Fruit fly (Drosophila melanogaster) whole organism, embryonic: ENCODE measurements around the gene CG42758.

Experiments
- C15 ChIP-seq: fragments of 200-800 bp; sonication (Bioruptor generic); IDR thresholded peaks from 3 replicates; pipeline ENCODE4 v1.3.6; 2022; ENCODE audit warnings: missing biosample characterization, missing genetic modification characterization
- CG10654 ChIP-seq: fragments of 200-800 bp; sonication (Bioruptor generic); optimal IDR thresholded peaks from 2 replicates; lab custom pipeline; 2016; ENCODE audit warnings: missing biosample characterization, missing genetic modification characterization
- CG11085 ChIP-seq: fragments of 200-800 bp; sonication (Bioruptor generic); IDR thresholded peaks from 2 replicates; pipeline ENCODE4 v1.3.6; 2022; ENCODE audit warnings: missing biosample characterization, missing genetic modification characterization
- CG11398 ChIP-seq: fragments of 200-800 bp; sonication (Bioruptor generic); optimal IDR thresholded peaks from 2 replicates; lab custom pipeline; 2016; ENCODE audit warnings: missing biosample characterization, missing genetic modification characterization
- CG11504 ChIP-seq: fragments of 200-800 bp; sonication (Bioruptor generic); optimal IDR thresholded peaks from 3 replicates; lab custom pipeline; 2019; ENCODE audit warnings: missing biosample characterization, mild to moderate bottlenecking, missing genetic modification characterization, moderate library complexity
- CG12071 ChIP-seq: fragments of 200-800 bp; sonication (Bioruptor generic); optimal IDR thresholded peaks from 3 replicates; lab custom pipeline; 2018; ENCODE audit warnings: missing biosample characterization, mild to moderate bottlenecking, missing genetic modification characterization
- CG1233 ChIP-seq: fragments of 200-800 bp; sonication (Bioruptor generic); optimal IDR thresholded peaks from 4 replicates; lab custom pipeline; 2018; ENCODE audit warnings: missing biosample characterization, mild to moderate bottlenecking, missing genetic modification characterization
- CG12659 ChIP-seq: fragments of 200-800 bp; sonication (Bioruptor generic); optimal IDR thresholded peaks from 3 replicates; lab custom pipeline; 2017; ENCODE audit warnings: mild to moderate bottlenecking, missing biosample characterization, missing genetic modification reagents, missing genetic modification characterization
- CG13296 ChIP-seq: fragments of 200-800 bp; sonication (Bioruptor generic); optimal IDR thresholded peaks from 3 replicates; lab custom pipeline; 2018; ENCODE audit warnings: missing biosample characterization, mild to moderate bottlenecking, missing genetic modification characterization
- CG14014 ChIP-seq: fragments of 200-800 bp; sonication (Bioruptor generic); IDR thresholded peaks from 2 replicates; pipeline ENCODE4 v1.3.6; 2022; ENCODE audit warnings: missing biosample characterization, missing genetic modification characterization
- CG15269 ChIP-seq: fragments of 200-800 bp; sonication (Bioruptor generic); optimal IDR thresholded peaks from 2 replicates; lab custom pipeline; 2018; ENCODE audit warnings: missing biosample characterization, mild to moderate bottlenecking, missing genetic modification characterization, moderate library complexity
- CG15601 ChIP-seq: fragments of 200-800 bp; sonication (Bioruptor generic); optimal IDR thresholded peaks from 3 replicates; lab custom pipeline; 2019; ENCODE audit warnings: missing biosample characterization, mild to moderate bottlenecking, missing genetic modification characterization, moderate library complexity
- CG16779 ChIP-seq: fragments of 200-800 bp; sonication (Bioruptor generic); IDR thresholded peaks from 2 replicates; pipeline ENCODE4 v1.3.6; 2022; ENCODE audit warnings: missing biosample characterization, missing genetic modification characterization
- CG17359 ChIP-seq: fragments of 200-800 bp; sonication (Bioruptor generic); optimal IDR thresholded peaks from 3 replicates; lab custom pipeline; 2018; ENCODE audit warnings: missing biosample characterization, mild to moderate bottlenecking, missing genetic modification characterization, moderate library complexity
- CG17361 ChIP-seq: fragments of 200-800 bp; sonication (Bioruptor generic); IDR thresholded peaks from 3 replicates; pipeline ENCODE4 v1.3.6; 2022; ENCODE audit warnings: missing biosample characterization, missing genetic modification characterization
- CG17612 ChIP-seq: fragments of 200-800 bp; sonication (Bioruptor generic); IDR thresholded peaks from 2 replicates; pipeline ENCODE4 v1.3.6; 2022; ENCODE audit warnings: missing biosample characterization, missing genetic modification characterization
- CG33557 ChIP-seq: fragments of 200-800 bp; sonication (Bioruptor generic); optimal IDR thresholded peaks from 2 replicates; lab custom pipeline; 2019; ENCODE audit warnings: missing biosample characterization, mild to moderate bottlenecking, missing genetic modification characterization, moderate library complexity
- CG3838 ChIP-seq: fragments of 200-800 bp; sonication (Bioruptor generic); optimal IDR thresholded peaks from 3 replicates; lab custom pipeline; 2016; ENCODE audit warnings: missing biosample characterization, missing genetic modification characterization
- CG4854 ChIP-seq: fragments of 200-800 bp; sonication (Bioruptor generic); optimal IDR thresholded peaks from 2 replicates; lab custom pipeline; 2016; ENCODE audit warnings: missing biosample characterization, missing genetic modification characterization, inconsistent platforms
- CG6813 ChIP-seq: fragments of 200-800 bp; sonication (Bioruptor generic); optimal IDR thresholded peaks from 2 replicates; lab custom pipeline; 2017; ENCODE audit warnings: missing biosample characterization, missing genetic modification characterization, mild to moderate bottlenecking, moderate library complexity, missing genetic modification reagents
- CG9817 ChIP-seq: fragments of 200-800 bp; sonication (Bioruptor generic); optimal IDR thresholded peaks from 2 replicates; lab custom pipeline; 2018; ENCODE audit warnings: missing biosample characterization, mild to moderate bottlenecking, missing genetic modification characterization, moderate library complexity
- Dbx ChIP-seq: fragments of 200-800 bp; sonication (Bioruptor generic); IDR thresholded peaks from 3 replicates; pipeline ENCODE4 v1.3.6; 2022; ENCODE audit warnings: missing biosample characterization, missing genetic modification characterization
- Deaf1 ChIP-seq: fragments of 200-800 bp; optimal IDR thresholded peaks from 3 replicates; lab custom pipeline; 2019; ENCODE audit warnings: missing biosample characterization, mild to moderate bottlenecking, missing genetic modification characterization, moderate library complexity
- Fer3 ChIP-seq: fragments of 200-800 bp; sonication (Bioruptor generic); optimal IDR thresholded peaks from 2 replicates; lab custom pipeline; 2018; ENCODE audit warnings: missing biosample characterization, mild to moderate bottlenecking, missing genetic modification characterization, moderate library complexity
- Hand ChIP-seq: fragments of 200-800 bp; sonication (Bioruptor generic); optimal IDR thresholded peaks from 2 replicates; lab custom pipeline; 2017; ENCODE audit warnings: mild to moderate bottlenecking, missing biosample characterization, missing genetic modification reagents, missing genetic modification characterization
- Hmr ChIP-seq: fragments of 200-800 bp; sonication (Bioruptor generic); optimal IDR thresholded peaks from 3 replicates; lab custom pipeline; 2017; ENCODE audit warnings: mild to moderate bottlenecking, missing biosample characterization, missing genetic modification reagents, missing genetic modification characterization
- MTF-1 ChIP-seq: fragments of 200-800 bp; sonication (Bioruptor generic); optimal IDR thresholded peaks from 2 replicates; lab custom pipeline; 2018; ENCODE audit warnings: missing biosample characterization, mild to moderate bottlenecking, missing genetic modification characterization, borderline replicate concordance
- Mad ChIP-seq: fragments of 200-800 bp; sonication (Bioruptor generic); optimal IDR thresholded peaks from 2 replicates; lab custom pipeline; 2016; ENCODE audit warnings: missing biosample characterization, missing genetic modification characterization
- Myb ChIP-seq: fragments of 200-800 bp; sonication (Bioruptor generic); optimal IDR thresholded peaks from 2 replicates; lab custom pipeline; 2016; ENCODE audit warnings: missing biosample characterization, missing genetic modification characterization
- Rx ChIP-seq: fragments of 200-800 bp; sonication (Bioruptor generic); IDR thresholded peaks from 2 replicates; pipeline ENCODE4 v1.3.6; 2022; ENCODE audit warnings: missing biosample characterization, missing genetic modification characterization
- Vsx1 ChIP-seq: fragments of 200-800 bp; sonication (Bioruptor generic); optimal IDR thresholded peaks from 2 replicates; lab custom pipeline; 2017; ENCODE audit warnings: missing biosample characterization, mild to moderate bottlenecking, missing genetic modification characterization, missing genetic modification reagents
- ab ChIP-seq: fragments of 200-800 bp; sonication (Bioruptor generic); optimal IDR thresholded peaks from 2 replicates; lab custom pipeline; 2016; ENCODE audit warnings: missing biosample characterization, missing genetic modification characterization
- ap ChIP-seq: fragments of 200-800 bp; sonication (Bioruptor generic); IDR thresholded peaks from 2 replicates; pipeline ENCODE4 v1.3.6; 2022; ENCODE audit warnings: missing biosample characterization, missing genetic modification characterization
- caup ChIP-seq: fragments of 200-800 bp; sonication (Bioruptor generic); optimal IDR thresholded peaks from 3 replicates; lab custom pipeline; 2017; ENCODE audit warnings: missing biosample characterization, mild to moderate bottlenecking, missing genetic modification characterization, moderate library complexity; ENCODE audit not compliant: severe bottlenecking
- disco-r ChIP-seq: fragments of 200-800 bp; sonication (Bioruptor generic); optimal IDR thresholded peaks from 2 replicates; lab custom pipeline; 2016; ENCODE audit warnings: missing biosample characterization, missing genetic modification characterization
- dpn ChIP-seq, 2 experiments: fragments of 200-800 bp; sonication (Bioruptor generic); optimal IDR thresholded peaks; 3 replicates each; lab custom pipeline; 2016; ENCODE audit warnings: missing biosample characterization in 2 of 2, missing genetic modification characterization in 2 of 2
- gcm2 ChIP-seq: fragments of 200-800 bp; sonication (Bioruptor generic); optimal IDR thresholded peaks from 2 replicates; lab custom pipeline; 2016; ENCODE audit warnings: missing biosample characterization, missing genetic modification characterization
- hkb ChIP-seq, 2 experiments: fragments of 200-800 bp in 1 of 2; fragments of >200 bp in 1 of 2; sonication (Bioruptor generic) in 1 of 2; IDR thresholded peaks in 1 of 2; optimal IDR thresholded peaks in 1 of 2; 2 replicates each; pipeline versions ENCODE4 v1.3.6 to Lab custom; 2017 to 2022; ENCODE audit warnings: missing biosample characterization in 1 of 2, missing genetic modification characterization in 1 of 2
- jumu ChIP-seq: fragments of 200-800 bp; sonication (Bioruptor generic); optimal IDR thresholded peaks from 3 replicates; lab custom pipeline; 2016; ENCODE audit warnings: missing biosample characterization, missing genetic modification characterization
- kni ChIP-seq: fragments of 200-800 bp; sonication (Bioruptor generic); optimal IDR thresholded peaks from 3 replicates; lab custom pipeline; 2017; ENCODE audit warnings: mild to moderate bottlenecking, missing biosample characterization, missing genetic modification reagents, missing genetic modification characterization
- lab ChIP-seq: fragments of 200-800 bp; sonication (Bioruptor generic); optimal IDR thresholded peaks from 3 replicates; lab custom pipeline; 2017; ENCODE audit warnings: missing biosample characterization, missing genetic modification characterization, mild to moderate bottlenecking, moderate library complexity, missing genetic modification reagents
- pan ChIP-seq, 4 experiments: fragments of >200 bp in 3 of 4; fragments of 200-800 bp in 1 of 4; sonication (Bioruptor generic) in 1 of 4; optimal IDR thresholded peaks in 3 of 4; IDR thresholded peaks in 1 of 4; 2 replicates each; pipeline versions ENCODE4 v1.3.6 to Lab custom; 2017 to 2022; ENCODE audit warnings: missing biosample characterization in 2 of 4, missing genetic modification characterization in 2 of 4, mixed read lengths in 1 of 4
- pum ChIP-seq: fragments of 200-800 bp; sonication (Bioruptor generic); optimal IDR thresholded peaks from 2 replicates; lab custom pipeline; 2016; ENCODE audit warnings: missing biosample characterization, missing genetic modification characterization
- run ChIP-seq: fragments of 200-800 bp; sonication (Bioruptor generic); optimal IDR thresholded peaks from 3 replicates; lab custom pipeline; 2018; ENCODE audit warnings: missing biosample characterization, mild to moderate bottlenecking, missing genetic modification characterization
- schlank ChIP-seq: fragments of 200-800 bp; sonication (Bioruptor generic); optimal IDR thresholded peaks from 2 replicates; lab custom pipeline; 2018; ENCODE audit warnings: missing biosample characterization, mild to moderate bottlenecking, missing genetic modification characterization
- sd ChIP-seq: fragments of 200-800 bp; sonication (Bioruptor generic); optimal IDR thresholded peaks from 3 replicates; lab custom pipeline; 2018; ENCODE audit warnings: missing biosample characterization, mild to moderate bottlenecking, missing genetic modification characterization, moderate library complexity
- stwl ChIP-seq: fragments of 200-800 bp; sonication (Bioruptor generic); optimal IDR thresholded peaks from 3 replicates; lab custom pipeline; 2018; ENCODE audit warnings: missing biosample characterization, mild to moderate bottlenecking, missing genetic modification characterization, moderate library complexity
- vvl ChIP-seq: fragments of 200-800 bp; sonication (Bioruptor generic); IDR thresholded peaks from 2 replicates; pipeline ENCODE4 v1.3.6; 2022; ENCODE audit warnings: missing biosample characterization, missing genetic modification characterization
- wek ChIP-seq: fragments of 200-800 bp; sonication (Bioruptor generic); optimal IDR thresholded peaks from 3 replicates; lab custom pipeline; 2018; ENCODE audit warnings: missing biosample characterization, mild to moderate bottlenecking, missing genetic modification characterization, moderate library complexity

Gene CG42758

DNA sequence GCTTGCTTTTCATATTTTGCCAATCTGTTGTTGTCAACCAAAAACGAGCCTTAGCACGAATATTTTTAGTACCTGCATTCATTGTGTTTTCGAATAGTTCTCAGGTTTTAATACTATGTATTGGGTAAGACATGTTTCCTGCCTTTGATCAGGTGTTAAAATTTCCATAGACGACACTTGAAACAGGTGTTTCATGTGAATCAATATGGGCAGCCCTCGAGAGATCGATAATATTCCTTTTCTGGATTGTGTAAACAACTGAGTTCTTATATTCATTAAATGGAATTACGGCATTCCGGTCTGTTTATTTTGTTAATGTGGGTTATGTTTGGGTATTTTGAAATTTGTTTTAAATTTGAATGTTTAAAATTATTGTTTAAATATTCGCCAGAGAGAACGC lies 18.0 kb upstream of the CG42758 start (continued):
- TF ChIP-seq stwl (tag; lab: Kevin White, UChicago) (no peak), run (tag; lab: Kevin White, UChicago) (no peak), lab (GFP tag; lab: Kevin White, UChicago) (peak; percentile 68), CG3838 (no peak), wek (GFP tag; lab: Kevin White, UChicago) (peak; percentile 36), gcm2 (GFP tag; lab: Kevin White, UChicago) (no peak), CG11504 (tag; lab: Kevin White, UChicago) (peak; percentile 6), Hmr (GFP tag; lab: Kevin White, UChicago) (peak; percentile 53), hkb (optimal IDR thresholded peaks at IDR 0.05; lab: Kevin White, UChicago) (no peak), hkb (GFP tag; IDR thresholded peaks at IDR 0.05; lab: Robert Waterston, UW) (peak; percentile 60; the same call in 1 of the 2 replicates), Fer3 (tag; lab: Kevin White, UChicago) (peak; percentile 5), ab (GFP tag; lab: Kevin White, UChicago) (no peak), schlank (tag; lab: Kevin White, UChicago) (no peak), CG10654 (GFP tag; lab: Kevin White, UChicago) (no peak), CG9817 (no peak), CG4854 (GFP tag; lab: Kevin White, UChicago) (peak; percentile 23), Dbx (GFP tag; lab: Robert Waterston, UW) (peak; percentile 22; the same call in 1 of the 3 replicates), MTF-1 (GFP tag; lab: Kevin White, UChicago) (peak; percentile 12), disco-r (GFP tag; lab: Kevin White, UChicago) (no peak), CG17361 (GFP tag; lab: Robert Waterston, UW) (no peak), CG16779 (GFP tag; lab: Robert Waterston, UW) (no peak), Myb (no peak), jumu (no peak), CG17359 (tag; lab: Kevin White, UChicago) (peak; percentile 19), kni (GFP tag; lab: Kevin White, UChicago) (peak; percentile 46), CG13296 (GFP tag; lab: Kevin White, UChicago) (peak; percentile 48), CG12071 (GFP tag; lab: Kevin White, UChicago) (peak; percentile 30), Hand (GFP tag; lab: Kevin White, UChicago) (no peak), pan (optimal IDR thresholded peaks at IDR 0.05; lab: Kevin White, UChicago) (no peak), pan (GFP tag; optimal IDR thresholded peaks at IDR 0.05 in 1 of 2, IDR thresholded peaks at IDR 0.05 in 1 of 2) (no peak), CG6813 (GFP tag; lab: Kevin White, UChicago) (peak; percentile 49), dpn (GFP tag; optimal IDR thresholded peaks at IDR 0.05; lab: Kevin White, UChicago) (peak in 1 of 2 experiments; percentile 38), Deaf1 (tag; lab: Kevin White, UChicago) (no peak), C15 (GFP tag; lab: Robert Waterston, UW) (no peak), CG11398 (GFP tag; lab: Kevin White, UChicago) (peak; percentile 15), ap (GFP tag; lab: Robert Waterston, UW) (no peak), CG14014 (GFP tag; lab: Robert Waterston, UW) (peak; percentile 29; the same call in 1 of the 2 replicates), vvl (GFP tag; lab: Robert Waterston, UW) (no peak), pum (GFP tag; lab: Kevin White, UChicago) (no peak), sd (tag; lab: Kevin White, UChicago) (peak; percentile 23), CG1233 (GFP tag; lab: Kevin White, UChicago) (peak; percentile 39), Mad (GFP tag; lab: Kevin White, UChicago) (no peak), CG12659 (peak; percentile 20), CG17612 (no peak), CG15601 (tag; lab: Kevin White, UChicago) (peak; percentile 30), caup (GFP tag; lab: Kevin White, UChicago) (peak; percentile 27), Vsx1 (GFP tag; lab: Kevin White, UChicago) (peak; percentile 33), CG15269 (tag; lab: Kevin White, UChicago) (peak; percentile 12), CG11085 (GFP tag; lab: Robert Waterston, UW) (no peak), Rx (GFP tag; lab: Robert Waterston, UW) (no peak), CG33557 (peak; percentile 12)
